Worm (Caenorhabditis elegans) whole organism, L2 larva: Measurements from ENCODE around the gene figl-1.

Experiments used
- elt-3 ChIP-seq: sonication (generic microtip); optimal IDR thresholded peaks from 2 replicates; lab custom pipeline; 2017; ENCODE audit warnings: missing biosample characterization, missing genetic modification characterization
- nhr-12 ChIP-seq: fragments of 150-350 bp; optimal IDR thresholded peaks from 2 replicates; lab custom pipeline; 2014; ENCODE audit warnings: missing biosample characterization, missing genetic modification characterization
- nhr-21 ChIP-seq: fragments of 150-350 bp; optimal IDR thresholded peaks from 2 replicates; lab custom pipeline; 2014; ENCODE audit warnings: missing biosample characterization, missing genetic modification characterization
- nhr-25 ChIP-seq: fragments of 150-350 bp; sonication (generic microtip); optimal IDR thresholded peaks from 3 replicates; lab custom pipeline; 2014; ENCODE audit warnings: missing biosample characterization, missing genetic modification characterization
- unc-62 ChIP-seq: fragments of 150-350 bp; optimal IDR thresholded peaks from 2 replicates; lab custom pipeline; 2014; ENCODE audit warnings: missing biosample characterization, missing genetic modification reagents, missing genetic modification characterization

- TF ChIP-seq nhr-21 (tag; lab: Kevin White, UChicago) (no peak), elt-3 (tag; lab: Kevin White, UChicago) (no peak), nhr-25 (tag; lab: Kevin White, UChicago) (no peak), unc-62 (no peak), nhr-12 (tag; lab: Kevin White, UChicago) (no peak)
Measured at ce11 chrV:4360018-4360417, 14.2 kb upstream of the figl-1 start.
